Worm (Caenorhabditis elegans): ENCODE measurements around the gene Y69A2AR.28.

Gene Y69A2AR.28

DNA sequence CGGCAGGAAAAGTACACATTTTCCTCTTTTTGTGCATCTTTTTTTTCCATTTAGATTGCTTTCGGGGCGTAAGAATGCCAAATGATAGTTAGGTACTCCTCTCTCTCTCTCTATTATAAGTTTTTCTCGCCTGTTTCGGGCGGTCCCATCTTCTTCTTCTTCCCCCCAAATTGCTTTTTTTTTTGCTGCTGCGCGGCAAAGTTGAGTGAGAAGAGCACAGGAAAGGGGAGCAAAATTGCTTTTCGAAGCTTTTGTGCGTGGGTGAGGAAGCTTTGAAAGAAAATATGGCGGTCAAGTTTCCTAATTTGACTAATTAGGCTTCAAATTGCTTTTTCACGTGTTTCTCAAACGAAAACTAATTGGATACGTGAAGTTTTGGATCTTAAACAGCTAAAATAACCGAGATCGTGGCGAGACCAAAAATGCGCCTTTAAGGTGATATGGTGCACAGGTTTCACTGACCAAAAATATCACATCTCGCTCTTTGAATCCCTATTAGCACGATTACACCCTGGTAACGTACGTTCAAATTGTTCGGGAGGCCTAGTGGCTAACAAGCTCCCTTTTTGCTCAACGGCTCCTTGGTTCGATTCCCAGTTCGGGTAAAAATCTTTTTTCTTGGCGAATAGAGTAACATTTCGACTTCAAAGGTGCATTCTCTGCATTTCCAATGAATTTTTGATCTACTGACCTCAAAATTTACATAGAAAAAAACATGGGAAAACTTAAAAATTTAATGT, 43.7 kb upstream of the Y69A2AR.28 start (continued):
- 0 out of 2 replicates have a peak, but pooled peaks have one; percentile 15 for TF ChIP-seq Y48G9A.11 (GFP tag; IDR thresholded peaks at IDR 0.05)
- no peak for TF ChIP-seq nhr-25 (tag; optimal IDR thresholded peaks at IDR 0.05; ENCODE audit: borderline replicate concordance, insufficient read depth)
- TF ChIP-seq daf-19 (GFP tag; conservative IDR thresholded peaks at IDR 0.05): no peak
- no peak for TF ChIP-seq ama-1 (optimal IDR thresholded peaks at IDR 0.05)
- peak in 1 of 2 experiments; percentile 76 for TF ChIP-seq unc-62 (GFP tag; optimal IDR thresholded peaks at IDR 0.05 in 1 of 2)
- TF ChIP-seq unc-62 (tag; optimal IDR thresholded peaks at IDR 0.05): no peak
- TF ChIP-seq vab-7 (GFP tag; IDR thresholded peaks at IDR 0.05): 0 out of 2 replicates have a peak, but pooled peaks have one; percentile 40
- TF ChIP-seq zfp-3 (GFP tag; conservative IDR thresholded peaks at IDR 0.05): 0 out of 2 replicates have a peak, but pooled peaks have one; percentile 37
- no peak for TF ChIP-seq ctbp-1 (GFP tag; IDR thresholded peaks at IDR 0.05)
- 0 out of 2 replicates have a peak, but pooled peaks have one; percentile 9 for TF ChIP-seq mdt-29 (GFP tag; IDR thresholded peaks at IDR 0.05)
- no peak for TF ChIP-seq daf-12 (tag; optimal IDR thresholded peaks at IDR 0.05)
- peak; percentile 26 for TF ChIP-seq fkh-10 (GFP tag; optimal IDR thresholded peaks at IDR 0.05)
- TF ChIP-seq egl-43 (GFP tag; IDR thresholded peaks at IDR 0.05): no peak
- TF ChIP-seq lin-13 (GFP tag; optimal IDR thresholded peaks at IDR 0.05): no peak
- no peak for TF ChIP-seq mep-1 (tag; optimal IDR thresholded peaks at IDR 0.05)

DNA sequence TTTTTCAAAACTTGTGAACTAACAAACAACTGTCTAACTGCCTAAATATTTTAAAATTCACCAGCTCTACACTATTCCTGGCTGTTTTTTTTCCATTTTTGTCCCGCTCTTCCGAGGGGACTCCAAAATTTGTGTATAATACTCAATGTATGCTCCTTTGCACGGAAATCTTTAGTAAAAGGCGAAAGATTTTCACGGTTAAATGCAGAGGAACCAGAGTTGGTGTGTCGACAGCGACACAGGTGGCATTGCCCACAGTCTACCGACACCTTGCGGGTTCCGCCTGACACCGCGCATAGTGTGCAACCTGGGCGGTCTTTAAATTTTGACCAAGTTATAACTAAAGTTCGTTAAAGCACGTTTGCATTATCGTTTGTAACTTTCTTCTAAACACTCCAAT, 42.1 kb upstream of the Y69A2AR.28 start:
- TF ChIP-seq nhr-42 (GFP tag; IDR thresholded peaks at IDR 0.05) (no peak), snpc-4 (tag; optimal IDR thresholded peaks at IDR 0.05) (no peak), Y5F2A.4 (GFP tag; optimal IDR thresholded peaks at IDR 0.05) (no peak), egl-43 (GFP tag; IDR thresholded peaks at IDR 0.05) (peak; percentile 34; the same call in 1 of the 2 replicates), lir-3 (tag; optimal IDR thresholded peaks at IDR 0.05) (no peak), daf-12 (tag; optimal IDR thresholded peaks at IDR 0.05) (no peak), ceh-44 (GFP tag; IDR thresholded peaks at IDR 0.05) (0 out of 2 replicates have a peak, but pooled peaks have one; percentile 3), lin-38 (GFP tag; IDR thresholded peaks at IDR 0.05) (peak; percentile 87), arid-1 (GFP tag; conservative IDR thresholded peaks at IDR 0.05) (0 out of 2 replicates have a peak, but pooled peaks have one; percentile 25), F49E8.2 (tag; optimal IDR thresholded peaks at IDR 0.05; ENCODE audit: borderline replicate concordance) (peak; percentile 72), lin-13 (GFP tag; optimal IDR thresholded peaks at IDR 0.05) (peak; percentile 34), mdt-29 (GFP tag; IDR thresholded peaks at IDR 0.05) (peak; percentile 67; the same call in 1 of the 2 replicates), Y105C5A.15 (GFP tag; IDR thresholded peaks at IDR 0.05) (no peak), lin-39 (tag; optimal IDR thresholded peaks at IDR 0.05) (no peak), unc-130 (GFP tag; optimal IDR thresholded peaks at IDR 0.05) (peak; percentile 52), egl-27 (tag; optimal IDR thresholded peaks at IDR 0.05) (no peak), tra-1 (GFP tag; IDR thresholded peaks at IDR 0.05) (no peak), Y48G9A.11 (GFP tag; IDR thresholded peaks at IDR 0.05) (peak; percentile 89), madf-5 (GFP tag; IDR thresholded peaks at IDR 0.05) (no peak), mes-2 (tag; optimal IDR thresholded peaks at IDR 0.05; ENCODE audit: poor library complexity, severe bottlenecking) (peak; percentile 10), snpc-1.2 (GFP tag; IDR thresholded peaks at IDR 0.05) (peak; percentile 75; the same call in 1 of the 2 replicates), lim-7 (GFP tag; IDR thresholded peaks at IDR 0.05) (0 out of 2 replicates have a peak, but pooled peaks have one; percentile 20)

DNA sequence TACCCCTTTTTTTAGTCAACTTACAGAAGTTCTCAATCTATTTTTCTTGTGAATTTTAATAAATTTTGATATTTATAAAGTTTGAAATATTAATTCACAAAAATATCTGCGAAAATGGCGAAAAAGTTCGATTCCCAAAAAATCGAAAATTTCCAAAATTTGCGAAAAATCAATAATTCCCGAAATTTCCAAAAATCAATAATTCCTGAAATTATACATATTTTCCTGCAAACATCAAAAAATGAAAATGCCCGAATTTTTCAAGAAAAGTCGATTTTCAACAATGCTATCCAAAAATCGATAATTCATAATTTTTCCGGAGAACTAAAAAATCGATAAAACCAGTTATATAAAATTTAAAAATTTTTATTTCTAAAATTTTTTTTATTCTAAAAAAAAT, 37.2 kb upstream of the Y69A2AR.28 start:
- TF ChIP-seq zfp-3 (GFP tag; conservative IDR thresholded peaks at IDR 0.05) (no peak), ama-1 (optimal IDR thresholded peaks at IDR 0.05) (no peak), Y105C5A.15 (GFP tag; IDR thresholded peaks at IDR 0.05) (no peak), tag-97 (GFP tag; IDR thresholded peaks at IDR 0.05) (no peak), Y5F2A.4 (GFP tag; optimal IDR thresholded peaks at IDR 0.05) (no peak), sdz-12 (GFP tag; optimal IDR thresholded peaks at IDR 0.05) (no peak), lir-3 (tag; optimal IDR thresholded peaks at IDR 0.05) (no peak), skn-1 (tag; optimal IDR thresholded peaks at IDR 0.05) (no peak), attf-4 (tag; optimal IDR thresholded peaks at IDR 0.05) (no peak), ceh-28 (tag; optimal IDR thresholded peaks at IDR 0.05) (peak; percentile 78), unc-62 (GFP tag; optimal IDR thresholded peaks at IDR 0.05 in 1 of 2) (peak in 1 of 2 experiments; percentile 19), unc-62 (tag; optimal IDR thresholded peaks at IDR 0.05) (no peak), R02D3.7 (tag; optimal IDR thresholded peaks at IDR 0.05) (no peak)
